Worm (Caenorhabditis elegans): Measurements from ENCODE around the gene rif-1.2.

DNA sequence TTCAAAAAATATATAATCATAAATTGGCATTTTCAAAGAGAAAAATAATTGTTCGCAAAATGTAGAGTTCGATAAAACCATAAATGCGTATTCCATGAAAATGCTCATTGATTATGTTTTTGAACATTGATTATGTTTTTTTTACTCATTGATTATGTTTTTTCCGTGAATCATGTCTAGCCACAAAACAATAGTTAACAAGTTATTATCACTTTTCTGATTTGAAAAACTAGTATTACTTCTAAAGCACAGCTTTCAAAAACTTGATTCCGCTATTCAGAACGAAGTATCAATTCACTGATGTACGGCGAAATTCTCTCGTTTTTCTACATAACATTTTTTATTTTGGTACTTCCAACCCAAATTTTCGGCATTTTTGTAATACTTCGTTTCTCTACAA is 35.4 kb downstream of the rif-1.2 start, which contains the start of gene srd-48:
- TF ChIP-seq ama-1 (optimal IDR thresholded peaks at IDR 0.05) = no peak
- no peak for TF ChIP-seq ZK546.5 (tag; optimal IDR thresholded peaks at IDR 0.05)
- TF ChIP-seq unc-39 (tag; optimal IDR thresholded peaks at IDR 0.05) = no peak
- no peak for TF ChIP-seq nhr-11 (tag; optimal IDR thresholded peaks at IDR 0.05)
- no peak for TF ChIP-seq lin-39 (tag; optimal IDR thresholded peaks at IDR 0.05)
- TF ChIP-seq elt-3 (tag; optimal IDR thresholded peaks at IDR 0.05) = no peak
- no peak for TF ChIP-seq nhr-77 (tag; optimal IDR thresholded peaks at IDR 0.05)
- TF ChIP-seq lsy-2 (tag; optimal IDR thresholded peaks at IDR 0.05) = no peak
- no peak for TF ChIP-seq alr-1 (tag; optimal IDR thresholded peaks at IDR 0.05)
- TF ChIP-seq nhr-6 (tag; optimal IDR thresholded peaks at IDR 0.05) = no peak
- no peak for TF ChIP-seq ceh-82 (tag; optimal IDR thresholded peaks at IDR 0.05)
- TF ChIP-seq unc-62 (GFP tag; optimal IDR thresholded peaks at IDR 0.05) = no peak
- no peak for TF ChIP-seq dmd-4 (tag; optimal IDR thresholded peaks at IDR 0.05)
